Worm (Caenorhabditis elegans) whole organism, L3 larva: ENCODE data around the gene F26C11.4.

Source experiments
- R02D3.7 ChIP-seq: fragments of 150-350 bp; optimal IDR thresholded peaks from 2 replicates; lab custom pipeline; 2014; ENCODE audit warnings: missing biosample characterization, missing genetic modification characterization
- ZK546.5 ChIP-seq: sonication (generic microtip); optimal IDR thresholded peaks from 2 replicates; lab custom pipeline; 2017; ENCODE audit warnings: missing biosample characterization, missing genetic modification characterization
- aly-2 ChIP-seq: fragments of 150-350 bp; optimal IDR thresholded peaks from 2 replicates; lab custom pipeline; 2014; ENCODE audit warnings: missing biosample characterization, missing genetic modification characterization
- ceh-16 ChIP-seq: sonication (generic microtip); optimal IDR thresholded peaks from 2 replicates; lab custom pipeline; 2017; ENCODE audit warnings: missing biosample characterization, missing genetic modification characterization
- ceh-28 ChIP-seq: fragments of 150-350 bp; optimal IDR thresholded peaks from 2 replicates; lab custom pipeline; 2014; ENCODE audit warnings: missing biosample characterization, missing genetic modification reagents, missing genetic modification characterization
- ceh-82 ChIP-seq: fragments of 150-350 bp; optimal IDR thresholded peaks from 2 replicates; lab custom pipeline; 2014; ENCODE audit warnings: missing biosample characterization, missing genetic modification characterization
- ceh-9 ChIP-seq: sonication (generic microtip); optimal IDR thresholded peaks from 2 replicates; lab custom pipeline; 2018; ENCODE audit warnings: missing biosample characterization, missing genetic modification characterization
- egl-27 ChIP-seq: sonication (generic microtip); optimal IDR thresholded peaks from 4 replicates; lab custom pipeline; 2017; ENCODE audit warnings: missing biosample characterization, missing genetic modification reagents, missing genetic modification characterization
- egl-5 ChIP-seq: fragments of 150-350 bp; optimal IDR thresholded peaks from 2 replicates; lab custom pipeline; 2017; ENCODE audit warnings: missing biosample characterization, missing genetic modification reagents, missing genetic modification characterization, inconsistent platforms
- elt-1 ChIP-seq: fragments of 150-350 bp; optimal IDR thresholded peaks from 2 replicates; lab custom pipeline; 2014; ENCODE audit warnings: missing biosample characterization, missing genetic modification characterization
- elt-2 ChIP-seq: sonication (generic microtip); optimal IDR thresholded peaks from 2 replicates; lab custom pipeline; 2016; ENCODE audit warnings: missing genetic modification reagents, mild to moderate bottlenecking, missing genetic modification characterization, missing compliant biosample characterization
- elt-3 ChIP-seq, 3 experiments: fragments of 150-350 bp in 1 of 3; sonication (generic microtip) in 2 of 3; optimal IDR thresholded peaks; 2 replicates in 2 of 3; 4 replicates in 1 of 3; lab custom pipeline; 2014 to 2017; ENCODE audit warnings: missing biosample characterization in 3 of 3, missing genetic modification characterization in 3 of 3
- fkh-10 ChIP-seq: sonication (generic microtip); optimal IDR thresholded peaks from 2 replicates; lab custom pipeline; 2017; ENCODE audit warnings: missing biosample characterization, missing genetic modification reagents, missing genetic modification characterization
- fkh-2 ChIP-seq: fragments of 150-350 bp; optimal IDR thresholded peaks from 2 replicates; lab custom pipeline; 2014; ENCODE audit warnings: missing biosample characterization, missing genetic modification reagents, missing genetic modification characterization
- fos-1 ChIP-seq: fragments of 150-350 bp; optimal IDR thresholded peaks from 2 replicates; lab custom pipeline; 2014; ENCODE audit warnings: missing biosample characterization, missing genetic modification characterization
- hmg-11 ChIP-seq: sonication (generic microtip); optimal IDR thresholded peaks from 2 replicates; lab custom pipeline; 2016; ENCODE audit warnings: missing genetic modification characterization, missing compliant biosample characterization
- jun-1 ChIP-seq: fragments of 150-350 bp; optimal IDR thresholded peaks from 2 replicates; lab custom pipeline; 2014; ENCODE audit warnings: missing biosample characterization, missing genetic modification reagents, missing genetic modification characterization
- lin-15B ChIP-seq: fragments of 150-350 bp; optimal IDR thresholded peaks from 2 replicates; lab custom pipeline; 2014; ENCODE audit warnings: missing biosample characterization, missing genetic modification characterization
- lsy-12 ChIP-seq: sonication (generic microtip); optimal IDR thresholded peaks from 2 replicates; lab custom pipeline; 2016; ENCODE audit warnings: mild to moderate bottlenecking, missing genetic modification characterization, missing compliant biosample characterization
- mdl-1 ChIP-seq: fragments of 150-350 bp; optimal IDR thresholded peaks from 2 replicates; lab custom pipeline; 2014; ENCODE audit warnings: missing biosample characterization, missing genetic modification characterization
- nfya-1 ChIP-seq: sonication (generic microtip); optimal IDR thresholded peaks from 2 replicates; lab custom pipeline; 2017; ENCODE audit warnings: missing genetic modification characterization, mild to moderate bottlenecking, missing compliant biosample characterization, antibody characterized with exemption, moderate library complexity; ENCODE audit not compliant: insufficient read depth
- nhr-11 ChIP-seq: fragments of 150-350 bp; optimal IDR thresholded peaks from 2 replicates; lab custom pipeline; 2014; ENCODE audit warnings: missing biosample characterization, missing genetic modification characterization
- nhr-23 ChIP-seq: fragments of 150-350 bp; optimal IDR thresholded peaks from 2 replicates; lab custom pipeline; 2014; ENCODE audit warnings: missing biosample characterization, missing genetic modification reagents, missing genetic modification characterization
- nhr-237 ChIP-seq: fragments of 150-350 bp; optimal IDR thresholded peaks from 2 replicates; lab custom pipeline; 2014; ENCODE audit warnings: missing biosample characterization, missing genetic modification characterization
- nhr-43 ChIP-seq: sonication (generic microtip); optimal IDR thresholded peaks from 2 replicates; lab custom pipeline; 2016; ENCODE audit warnings: mild to moderate bottlenecking, missing genetic modification characterization, missing compliant biosample characterization; ENCODE audit not compliant: poor library complexity, severe bottlenecking
- nhr-67 ChIP-seq: fragments of 150-350 bp; optimal IDR thresholded peaks from 2 replicates; lab custom pipeline; 2014; ENCODE audit warnings: missing biosample characterization, missing genetic modification characterization
- nhr-76 ChIP-seq: fragments of 150-350 bp; sonication (generic microtip); optimal IDR thresholded peaks from 5 replicates; lab custom pipeline; 2014; ENCODE audit warnings: missing biosample characterization, missing genetic modification characterization
- nhr-77 ChIP-seq: fragments of 150-350 bp; optimal IDR thresholded peaks from 2 replicates; lab custom pipeline; 2014; ENCODE audit warnings: missing biosample characterization, missing genetic modification characterization
- pqm-1 ChIP-seq: fragments of 150-350 bp; optimal IDR thresholded peaks from 2 replicates; lab custom pipeline; 2017; ENCODE audit warnings: missing biosample characterization, missing genetic modification characterization, inconsistent platforms
- sea-2 ChIP-seq: fragments of 150-350 bp; sonication (generic microtip); optimal IDR thresholded peaks from 4 replicates; lab custom pipeline; 2014; ENCODE audit warnings: missing biosample characterization, missing genetic modification reagents, missing genetic modification characterization
- snpc-4 ChIP-seq: fragments of 150-350 bp; optimal IDR thresholded peaks from 2 replicates; lab custom pipeline; 2014; ENCODE audit warnings: missing biosample characterization, missing genetic modification characterization
- tbx-2 ChIP-seq: sonication (generic microtip); optimal IDR thresholded peaks from 2 replicates; lab custom pipeline; 2016; ENCODE audit warnings: mild to moderate bottlenecking, missing genetic modification characterization, missing compliant biosample characterization
- unc-39 ChIP-seq: sonication (generic microtip); optimal IDR thresholded peaks from 4 replicates; lab custom pipeline; 2017; ENCODE audit warnings: missing biosample characterization, missing genetic modification characterization
- unc-62 ChIP-seq: fragments of 150-350 bp; sonication (generic microtip); optimal IDR thresholded peaks from 4 replicates; lab custom pipeline; 2014; ENCODE audit warnings: missing biosample characterization, missing genetic modification reagents, missing genetic modification characterization
- ztf-4 ChIP-seq: fragments of 150-350 bp; optimal IDR thresholded peaks from 2 replicates; lab custom pipeline; 2014; ENCODE audit warnings: missing biosample characterization, missing genetic modification characterization

Gene F26C11.4

DNA sequence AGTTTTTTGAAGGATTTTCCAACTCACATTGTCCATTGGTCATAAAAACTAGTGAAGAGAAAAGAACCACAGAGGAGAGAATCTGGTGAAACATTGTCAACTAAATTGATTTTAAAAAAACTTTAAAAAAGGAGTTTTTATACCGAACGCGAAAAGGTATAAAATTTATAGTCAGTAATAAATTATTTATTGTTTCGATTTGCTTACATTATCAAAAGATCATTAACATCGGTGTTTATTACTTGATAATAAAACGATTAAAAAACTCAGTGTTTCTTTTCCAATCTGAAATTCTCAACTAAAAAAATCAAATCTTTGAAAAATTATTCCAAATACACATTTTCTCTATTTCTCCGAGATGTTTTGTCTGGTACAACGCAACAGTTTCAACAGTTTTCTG is at the start of gene F26C11.4:
Gene F26C11.4, minus strand, starts transcription at position 101 of the 400 bp plus-strand sequence.
- TF ChIP-seq egl-5, result no peak
- TF ChIP-seq fkh-2 (tag; lab: Kevin White, UChicago), result no peak
- TF ChIP-seq nfya-1 (tag; lab: Kevin White, UChicago), result no peak
- no peak for TF ChIP-seq fkh-10 (GFP tag; lab: Kevin White, UChicago)
- no peak for TF ChIP-seq R02D3.7 (tag; lab: Kevin White, UChicago)
- no peak for TF ChIP-seq hmg-11
- no peak for TF ChIP-seq nhr-76
- TF ChIP-seq unc-39 (tag; lab: Kevin White, UChicago), result no peak
- no peak for TF ChIP-seq tbx-2 (tag; lab: Kevin White, UChicago)
- TF ChIP-seq ceh-82 (tag; lab: Kevin White, UChicago), result no peak
- no peak for TF ChIP-seq pqm-1 (tag; lab: Kevin White, UChicago)
- TF ChIP-seq ceh-9 (tag; lab: Kevin White, UChicago), result no peak
- no peak for TF ChIP-seq ceh-28
- no peak for TF ChIP-seq lsy-12 (tag; lab: Kevin White, UChicago)
- TF ChIP-seq nhr-77 (tag; lab: Kevin White, UChicago), result no peak
- TF ChIP-seq nhr-67 (tag; lab: Kevin White, UChicago), result no peak
- no peak for TF ChIP-seq ceh-16
- no peak for TF ChIP-seq snpc-4
- TF ChIP-seq, all 47 proteins: peak for 0

DNA sequence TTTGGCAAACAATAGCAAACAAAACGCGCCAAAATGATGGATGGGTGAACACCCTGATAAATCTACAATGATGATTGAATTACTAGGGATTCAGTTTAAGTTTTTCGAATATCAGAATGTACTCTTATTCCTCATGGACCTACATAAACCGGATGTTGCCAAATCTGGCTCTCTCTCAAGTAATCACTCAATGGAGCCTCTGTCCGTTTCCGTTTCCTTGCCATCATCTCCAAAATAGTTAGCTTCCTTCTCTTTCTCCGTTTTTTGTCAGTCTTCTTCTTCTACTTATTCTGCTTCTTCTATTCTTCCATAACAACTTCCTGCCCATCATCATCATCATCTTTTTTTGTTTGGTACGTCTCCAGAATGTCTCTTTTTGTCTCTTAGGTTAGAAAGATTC is 49.2 kb upstream of the F26C11.4 start:
- peak; percentile 56 for TF ChIP-seq pqm-1 (tag; lab: Kevin White, UChicago)
- peak; percentile 86 for TF ChIP-seq tbx-2 (tag; lab: Kevin White, UChicago)
- no peak for TF ChIP-seq unc-39 (tag; lab: Kevin White, UChicago)

DNA sequence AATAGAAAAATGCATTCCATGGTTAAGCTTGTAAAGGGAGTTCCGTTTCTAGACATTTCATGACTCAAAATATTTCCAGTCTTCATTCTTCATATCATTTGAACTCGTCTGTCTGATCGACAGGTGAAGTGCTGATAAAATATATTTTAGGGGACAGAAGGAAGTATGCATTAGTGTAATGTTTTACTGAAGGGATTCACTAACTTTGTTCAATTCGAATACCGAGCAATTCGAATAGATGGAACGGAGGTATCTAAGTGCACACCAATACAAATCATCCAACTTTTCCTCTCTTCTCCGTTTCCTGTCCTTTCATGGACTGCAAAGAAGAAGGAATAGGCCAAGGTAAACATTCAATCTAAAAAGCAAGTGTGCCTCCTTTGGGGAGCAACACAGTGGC is 47.7 kb upstream of the F26C11.4 start:
- TF ChIP-seq elt-2 (tag; lab: Kevin White, UChicago), result peak; percentile 31
- no peak for TF ChIP-seq ztf-4 (tag; lab: Kevin White, UChicago)
- TF ChIP-seq, all 47 proteins: peak for 1

DNA sequence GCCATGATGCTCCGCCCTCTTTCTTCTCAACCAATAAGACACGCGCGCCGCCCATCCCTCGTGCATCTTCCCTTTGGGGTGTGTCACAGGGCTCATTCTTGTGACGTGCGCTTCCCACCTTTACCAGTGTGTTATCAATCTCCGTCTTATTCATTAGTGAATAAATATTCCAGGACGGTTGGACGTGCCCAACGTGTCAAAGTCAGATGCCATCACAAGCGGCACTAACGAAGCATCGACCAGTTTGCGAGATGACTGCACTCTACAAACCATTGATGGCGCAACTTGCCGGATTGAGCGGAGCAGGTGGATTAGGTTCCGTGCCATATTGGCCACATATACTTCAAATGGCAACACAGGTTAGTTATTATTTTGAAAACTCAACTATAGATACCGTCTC is 44.0 kb upstream of the F26C11.4 start:
- TF ChIP-seq nfya-1 (tag; lab: Kevin White, UChicago), result peak; percentile 38
- no peak for TF ChIP-seq snpc-4

DNA sequence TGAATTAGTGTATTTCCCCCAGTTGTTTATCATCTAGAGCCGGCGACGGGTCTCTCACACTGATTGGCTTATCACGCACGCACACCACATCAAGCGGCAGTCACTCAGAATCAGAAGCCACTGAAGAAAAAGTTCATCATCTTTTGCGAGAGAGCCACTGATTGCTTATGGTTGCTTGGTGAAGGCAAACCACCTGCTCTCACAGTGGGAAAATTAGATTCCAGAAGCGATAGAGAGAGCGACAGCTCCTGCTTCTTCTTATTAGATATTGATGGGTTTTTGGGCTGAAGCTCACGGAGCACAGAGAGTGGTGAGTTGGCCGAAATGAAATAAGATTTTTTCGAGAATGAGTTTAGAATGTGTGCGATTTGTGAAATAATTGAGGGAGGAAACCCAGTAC is 40.0 kb upstream of the F26C11.4 start:
- TF ChIP-seq nhr-67 (tag; lab: Kevin White, UChicago) (no peak), nhr-11 (tag; lab: Kevin White, UChicago) (peak; percentile 48)

DNA sequence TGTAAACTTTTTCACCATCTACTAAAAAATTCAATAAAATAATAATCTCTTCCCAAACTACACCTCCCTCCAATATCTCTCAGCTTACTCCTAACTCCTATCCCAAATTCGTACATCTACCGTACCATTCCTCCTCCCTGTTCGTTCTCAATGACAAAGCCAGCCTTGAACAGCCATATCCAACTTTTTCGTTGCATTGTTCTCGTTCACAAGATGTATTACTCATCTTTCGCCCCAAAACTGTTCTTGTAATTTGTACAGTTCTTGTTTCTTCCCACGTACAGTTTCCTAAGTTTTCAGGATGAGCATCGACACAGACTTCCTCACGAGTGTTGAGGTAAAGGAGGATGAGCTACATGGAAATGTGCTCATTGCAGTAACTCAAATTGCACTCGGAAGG is 38.8 kb upstream of the F26C11.4 start, which contains the start of gene egl-43:
Gene egl-43, plus strand, starts transcription at position 301 of the 400 bp plus-strand sequence.
- no peak for TF ChIP-seq nhr-76
- TF ChIP-seq ceh-82 (tag; lab: Kevin White, UChicago), result no peak
- no peak for TF ChIP-seq ZK546.5

DNA sequence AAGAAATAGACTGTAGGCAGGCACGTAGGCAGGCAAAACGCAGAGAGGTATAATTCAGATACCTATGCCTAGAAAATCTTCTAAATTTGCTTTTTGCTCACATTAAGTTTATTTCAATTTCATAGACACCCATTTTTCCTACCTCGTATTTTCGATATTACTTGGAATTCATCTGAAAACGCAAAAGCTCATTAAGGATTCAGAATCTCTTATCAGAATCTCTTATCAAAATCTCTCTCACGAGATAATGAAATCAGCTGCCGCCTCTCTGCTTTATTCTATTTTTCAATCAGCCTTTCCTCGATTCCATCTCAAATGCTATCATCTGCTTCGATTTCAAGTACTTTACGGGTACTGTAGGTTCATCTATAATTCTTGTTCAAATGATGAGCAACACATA is 35.8 kb upstream of the F26C11.4 start:
- TF ChIP-seq sea-2 (GFP tag; lab: Kevin White, UChicago) (no peak), elt-3 (tag; optimal IDR thresholded peaks at IDR 0.05; lab: Kevin White, UChicago) (no peak), aly-2 (tag; lab: Kevin White, UChicago) (no peak), egl-27 (tag; lab: Kevin White, UChicago) (no peak), elt-1 (no peak)
- TF ChIP-seq, all 47 proteins: peak for 0

DNA sequence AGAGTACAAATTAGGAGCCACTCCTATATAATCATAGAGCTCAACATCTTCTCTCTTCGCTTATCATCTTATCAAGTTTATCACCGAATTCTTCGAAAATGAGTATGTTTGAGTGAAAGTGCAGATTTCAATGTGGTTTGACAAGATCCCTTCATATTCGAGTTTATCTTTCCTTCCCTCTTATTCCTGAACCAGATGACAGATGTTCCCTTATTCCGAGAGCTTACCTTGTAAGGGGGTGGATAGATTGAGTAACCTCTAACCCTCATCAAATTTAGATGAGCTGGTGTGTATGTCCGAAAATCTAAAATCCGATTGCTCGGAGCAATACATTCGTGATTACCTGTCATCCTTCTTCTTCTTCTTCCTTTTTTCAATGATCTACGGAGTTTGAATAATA is 32.6 kb upstream of the F26C11.4 start:
- TF ChIP-seq fkh-2 (tag; lab: Kevin White, UChicago) (no peak), mdl-1 (tag; lab: Kevin White, UChicago) (no peak), egl-5 (no peak), tbx-2 (tag; lab: Kevin White, UChicago) (no peak), ceh-28 (no peak), nhr-77 (tag; lab: Kevin White, UChicago) (no peak), lsy-12 (tag; lab: Kevin White, UChicago) (no peak), nhr-23 (tag; lab: Kevin White, UChicago) (no peak), unc-62 (GFP tag; lab: Kevin White, UChicago) (no peak), fos-1 (tag; lab: Kevin White, UChicago) (no peak), nhr-43 (no peak), jun-1 (tag; lab: Kevin White, UChicago) (no peak), aly-2 (tag; lab: Kevin White, UChicago) (no peak), nhr-237 (tag; lab: Kevin White, UChicago) (no peak), lin-15B (no peak)
